Worm (Caenorhabditis elegans): ENCODE results near the gene Y54G9A.7.

- TF ChIP-seq ama-1 (optimal IDR thresholded peaks at IDR 0.05) (no peak), ama-1 (GFP tag; optimal IDR thresholded peaks at IDR 0.05) (no peak), nfya-1 (tag; optimal IDR thresholded peaks at IDR 0.05; ENCODE audit: borderline replicate concordance, insufficient read depth) (no peak), dpl-1 (GFP tag; optimal IDR thresholded peaks at IDR 0.05) (no peak), K11D2.4 (GFP tag; IDR thresholded peaks at IDR 0.05) (no peak), Y56A3A.18 (GFP tag; IDR thresholded peaks at IDR 0.05) (no peak), F55B11.4 (tag; optimal IDR thresholded peaks at IDR 0.05; ENCODE audit: borderline replicate concordance, insufficient read depth) (no peak), F49E8.2 (tag; optimal IDR thresholded peaks at IDR 0.05; ENCODE audit: insufficient read depth) (no peak)
Measured at ce11 chrII:13717393-13718367, 7.9 kb downstream of the Y54G9A.7 start.

All from whole organism, young adult.